Worm (Caenorhabditis elegans): ENCODE measurements around the gene nhr-86.

DNA sequence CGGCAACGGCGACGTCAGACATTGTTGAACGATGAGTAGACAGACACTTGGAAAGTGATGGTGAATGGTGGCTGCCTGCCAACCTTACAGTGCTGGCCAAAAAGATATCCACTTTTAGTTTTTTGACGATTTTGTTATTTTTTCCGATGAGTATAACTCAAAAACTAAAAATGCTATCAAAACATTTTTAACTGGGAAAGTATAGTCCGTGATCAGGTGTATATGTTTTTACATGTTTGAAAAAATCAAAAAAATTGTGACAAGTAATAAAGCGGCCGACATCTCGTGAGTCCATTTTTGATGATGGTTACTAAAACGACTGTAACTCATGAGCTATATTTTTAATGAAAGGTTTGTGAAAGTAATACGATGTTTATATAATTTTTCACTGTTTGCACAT lies 35.2 kb downstream of the nhr-86 start, which contains the start of gene hil-6:
- TF ChIP-seq snpc-4 (tag; optimal IDR thresholded peaks at IDR 0.05) = no peak
- no peak for TF ChIP-seq pax-3 (tag; optimal IDR thresholded peaks at IDR 0.05)
- TF ChIP-seq ceh-82 (tag; optimal IDR thresholded peaks at IDR 0.05) = no peak
- no peak for TF ChIP-seq zag-1 (tag; optimal IDR thresholded peaks at IDR 0.05)
- TF ChIP-seq lin-13 (GFP tag; optimal IDR thresholded peaks at IDR 0.05) = no peak
- no peak for TF ChIP-seq elt-2 (tag; optimal IDR thresholded peaks at IDR 0.05)
- no peak for TF ChIP-seq fkh-4 (tag; optimal IDR thresholded peaks at IDR 0.05; ENCODE audit: borderline replicate concordance)
- no peak for TF ChIP-seq mdl-1 (tag; optimal IDR thresholded peaks at IDR 0.05)
- TF ChIP-seq nhr-237 (tag; optimal IDR thresholded peaks at IDR 0.05) = no peak
